Worm (Caenorhabditis elegans) whole organism, L1 larva: Measurements from ENCODE around the gene rpc-2.

Experiments used
- C34B4.2 ChIP-seq: sonication (generic microtip); optimal IDR thresholded peaks from 2 replicates; lab custom pipeline; 2017; ENCODE audit warnings: mild to moderate bottlenecking, missing genetic modification characterization, missing compliant biosample characterization
- aly-2 ChIP-seq: fragments of 150-350 bp; optimal IDR thresholded peaks from 2 replicates; lab custom pipeline; 2014; ENCODE audit warnings: missing biosample characterization, missing genetic modification characterization
- ceh-82 ChIP-seq, 3 experiments: fragments of 150-350 bp in 1 of 3; sonication (generic microtip) in 2 of 3; optimal IDR thresholded peaks; 2 replicates each; lab custom pipeline; 2014 to 2017; ENCODE audit warnings: missing biosample characterization in 3 of 3, missing genetic modification characterization in 3 of 3
- dpl-1 ChIP-seq, 3 experiments: fragments of 150-350 bp in 2 of 3; sonication (generic microtip) in 1 of 3; optimal IDR thresholded peaks; 2 replicates each; lab custom pipeline; 2014 to 2017; ENCODE audit warnings: missing biosample characterization in 3 of 3, missing genetic modification characterization in 3 of 3, missing genetic modification reagents in 3 of 3
- nhr-12 ChIP-seq: sonication (generic microtip); optimal IDR thresholded peaks from 2 replicates; lab custom pipeline; 2017; ENCODE audit warnings: missing biosample characterization, missing genetic modification characterization
- nhr-237 ChIP-seq: fragments of 150-350 bp; optimal IDR thresholded peaks from 2 replicates; lab custom pipeline; 2014; ENCODE audit warnings: missing biosample characterization, missing genetic modification characterization
- nhr-28 ChIP-seq: fragments of 150-350 bp; optimal IDR thresholded peaks from 2 replicates; lab custom pipeline; 2014; ENCODE audit warnings: missing biosample characterization, missing genetic modification characterization
- snpc-4 ChIP-seq: fragments of 150-350 bp; optimal IDR thresholded peaks from 2 replicates; lab custom pipeline; 2014; ENCODE audit warnings: missing biosample characterization, missing genetic modification characterization
- zag-1 ChIP-seq: fragments of 150-350 bp; optimal IDR thresholded peaks from 2 replicates; lab custom pipeline; 2014; ENCODE audit warnings: missing biosample characterization, missing genetic modification characterization

ce11 chrIII:5610276-5610675 lies 53.1 kb downstream of the rpc-2 start, which contains the start of gene C05D2.8:
- TF ChIP-seq nhr-12 (tag; lab: Kevin White, UChicago) (no peak), dpl-1 (GFP tag; optimal IDR thresholded peaks at IDR 0.05; lab: Kevin White, UChicago) (no peak), aly-2 (no peak), snpc-4 (tag; lab: Kevin White, UChicago) (no peak), ceh-82 (tag; optimal IDR thresholded peaks at IDR 0.05; lab: Kevin White, UChicago) (no peak), C34B4.2 (no peak), nhr-28 (no peak), nhr-237 (tag; lab: Kevin White, UChicago) (no peak), zag-1 (no peak)
